Worm (Caenorhabditis elegans): ENCODE results near the gene C17E7.4.

- TF ChIP-seq elt-1 (tag; optimal IDR thresholded peaks at IDR 0.05) (no peak), ama-1 (optimal IDR thresholded peaks at IDR 0.05) (no peak), fkh-10 (GFP tag; optimal IDR thresholded peaks at IDR 0.05) (no peak), ceh-16 (tag; optimal IDR thresholded peaks at IDR 0.05) (no peak), ZK546.5 (tag; optimal IDR thresholded peaks at IDR 0.05) (no peak), nhr-76 (tag; optimal IDR thresholded peaks at IDR 0.05) (no peak), nhr-11 (tag; optimal IDR thresholded peaks at IDR 0.05) (no peak), unc-62 (GFP tag; optimal IDR thresholded peaks at IDR 0.05) (no peak), egl-27 (tag; optimal IDR thresholded peaks at IDR 0.05) (no peak), ztf-4 (tag; optimal IDR thresholded peaks at IDR 0.05) (no peak)
Measured at ce11 chrV:3891919-3892318, 735 bp upstream of the C17E7.4 start, which contains the start of gene C17E7.12.

All from whole organism, L3 larva.